In genomic region chrX:18208079-18208865, dm6 we compare ENCODE assay signal across 3 fruit fly cellular contexts.
TF ChIP-seq lines count a peak whose summit lies in the region.

No protein-coding gene starts in this region.

- TF ChIP-seq CTCF in whole organism, embryonic (GFP tag; optimal IDR thresholded peaks at IDR 0.05; lab: Kevin White, UChicago): no peak

TF ChIP-seq in whole organism, embryonic, 481 proteins besides CTCF, POLR2A, EP300 and RAD21 (continues in another document):
- no peak for TF ChIP-seq ttk (GFP tag; IDR thresholded peaks at IDR 0.05; lab: Robert Waterston, UW)
- TF ChIP-seq Mes4 (GFP tag; optimal IDR thresholded peaks at IDR 0.05; lab: Kevin White, UChicago): no peak
- TF ChIP-seq Mad (GFP tag; optimal IDR thresholded peaks at IDR 0.05; lab: Kevin White, UChicago): no peak
- no peak for TF ChIP-seq CG4328 (GFP tag; optimal IDR thresholded peaks at IDR 0.05; lab: Kevin White, UChicago)
- TF ChIP-seq CG10274 (GFP tag; optimal IDR thresholded peaks at IDR 0.05; lab: Kevin White, UChicago): no peak
- no peak for TF ChIP-seq sr (GFP tag; IDR thresholded peaks at IDR 0.05; lab: Robert Waterston, UW)
- no peak for TF ChIP-seq Hand (GFP tag; optimal IDR thresholded peaks at IDR 0.05; lab: Kevin White, UChicago)
- TF ChIP-seq CG4617 (GFP tag; optimal IDR thresholded peaks at IDR 0.05; lab: Kevin White, UChicago; ENCODE audit: borderline replicate concordance): no peak
- TF ChIP-seq CG1832 (GFP tag; optimal IDR thresholded peaks at IDR 0.05; lab: Kevin White, UChicago): peak; percentile 56
- no peak for TF ChIP-seq da (GFP tag; optimal IDR thresholded peaks at IDR 0.05; lab: Kevin White, UChicago)
- no peak for TF ChIP-seq caup (GFP tag; optimal IDR thresholded peaks at IDR 0.05; lab: Kevin White, UChicago; ENCODE audit: severe bottlenecking)
- TF ChIP-seq Poxn (GFP tag; IDR thresholded peaks at IDR 0.05; lab: Robert Waterston, UW): no peak
- TF ChIP-seq bowl (GFP tag; IDR thresholded peaks at IDR 0.05; lab: Robert Waterston, UW): no peak
- no peak for TF ChIP-seq Dip2 (GFP tag; IDR thresholded peaks at IDR 0.05; lab: Robert Waterston, UW)
- TF ChIP-seq nom (GFP tag; optimal IDR thresholded peaks at IDR 0.05; lab: Kevin White, UChicago): no peak
- no peak for TF ChIP-seq en (GFP tag; optimal IDR thresholded peaks at IDR 0.05; lab: Kevin White, UChicago)
- TF ChIP-seq D19B (GFP tag; optimal IDR thresholded peaks at IDR 0.05; lab: Kevin White, UChicago): peak; percentile 40
- no peak for TF ChIP-seq CG6272 (GFP tag; IDR thresholded peaks at IDR 0.05; lab: Robert Waterston, UW)
- no peak for TF ChIP-seq CG17802 (tag; optimal IDR thresholded peaks at IDR 0.05; lab: Kevin White, UChicago)
- no peak for TF ChIP-seq CG14441 (GFP tag; IDR thresholded peaks at IDR 0.05; lab: Robert Waterston, UW)
- no peak for TF ChIP-seq MBD-R2 (GFP tag; IDR thresholded peaks at IDR 0.05; lab: Robert Waterston, UW)
- TF ChIP-seq so (GFP tag; IDR thresholded peaks at IDR 0.05; lab: Robert Waterston, UW): no peak
- TF ChIP-seq CG11723 (GFP tag; optimal IDR thresholded peaks at IDR 0.05; lab: Kevin White, UChicago): no peak
- peak; percentile 62 for TF ChIP-seq CG9727 (GFP tag; optimal IDR thresholded peaks at IDR 0.05; lab: Kevin White, UChicago)
- no peak for TF ChIP-seq Bgb (GFP tag; IDR thresholded peaks at IDR 0.05; lab: Robert Waterston, UW; ENCODE audit: partially characterized antibody)
- TF ChIP-seq amos (GFP tag; IDR thresholded peaks at IDR 0.05; lab: Robert Waterston, UW; ENCODE audit: partially characterized antibody): no peak
- no peak for TF ChIP-seq ato (GFP tag; IDR thresholded peaks at IDR 0.05; lab: Robert Waterston, UW; ENCODE audit: partially characterized antibody)
- no peak for TF ChIP-seq CG7271 (tag; optimal IDR thresholded peaks at IDR 0.05; lab: Kevin White, UChicago)
- no peak for TF ChIP-seq CG9437 (GFP tag; optimal IDR thresholded peaks at IDR 0.05; lab: Kevin White, UChicago)
- TF ChIP-seq twi (tag; optimal IDR thresholded peaks at IDR 0.05; lab: Kevin White, UChicago): peak; percentile 95
- no peak for TF ChIP-seq jing (GFP tag; optimal IDR thresholded peaks at IDR 0.05; lab: Kevin White, UChicago)

TF ChIP-seq in whole organism, prepupa, 60 proteins besides CTCF, POLR2A, EP300 and RAD21:
- TF ChIP-seq ss (GFP tag; optimal IDR thresholded peaks at IDR 0.05; lab: Kevin White, UChicago) (peak in 1 of 2 experiments; percentile 6), svp (GFP tag; lab: Kevin White, UChicago) (peak; percentile 37), Ets21C (GFP tag; optimal IDR thresholded peaks at IDR 0.05; lab: Kevin White, UChicago) (no peak), vri (GFP tag; optimal IDR thresholded peaks at IDR 0.05; lab: Kevin White, UChicago) (no peak), salr (GFP tag; optimal IDR thresholded peaks at IDR 0.05; lab: Kevin White, UChicago) (peak in 1 of 2 experiments; percentile 4), cyc (GFP tag; optimal IDR thresholded peaks at IDR 0.05; lab: Kevin White, UChicago) (no peak), Eip93F (GFP tag; optimal IDR thresholded peaks at IDR 0.05; lab: Kevin White, UChicago) (no peak), Eip78C (GFP tag; lab: Kevin White, UChicago) (peak; percentile 57), CG8319 (GFP tag; optimal IDR thresholded peaks at IDR 0.05; lab: Kevin White, UChicago) (no peak), CG11902 (GFP tag; optimal IDR thresholded peaks at IDR 0.05; lab: Kevin White, UChicago) (no peak), CG4318 (GFP tag; optimal IDR thresholded peaks at IDR 0.05; lab: Kevin White, UChicago) (no peak), lz (GFP tag; optimal IDR thresholded peaks at IDR 0.05; lab: Kevin White, UChicago) (no peak), Eip75B (GFP tag; optimal IDR thresholded peaks at IDR 0.05; lab: Kevin White, UChicago) (no peak), CG7368 (GFP tag; optimal IDR thresholded peaks at IDR 0.05; lab: Kevin White, UChicago) (no peak), fd59A (GFP tag; optimal IDR thresholded peaks at IDR 0.05; lab: Kevin White, UChicago) (no peak), CG34406 (GFP tag; optimal IDR thresholded peaks at IDR 0.05; lab: Kevin White, UChicago) (no peak), CG10631 (GFP tag; optimal IDR thresholded peaks at IDR 0.05; lab: Kevin White, UChicago) (no peak), Hr38 (GFP tag; optimal IDR thresholded peaks at IDR 0.05; lab: Kevin White, UChicago) (no peak), CG32006 (GFP tag; optimal IDR thresholded peaks at IDR 0.05; lab: Kevin White, UChicago) (peak; percentile 17), CG1621 (tag; optimal IDR thresholded peaks at IDR 0.05; lab: Kevin White, UChicago) (no peak), CG3032 (tag; optimal IDR thresholded peaks at IDR 0.05; lab: Kevin White, UChicago) (peak; percentile 11), net (GFP tag; optimal IDR thresholded peaks at IDR 0.05; lab: Kevin White, UChicago) (no peak), CG9139 (GFP tag; optimal IDR thresholded peaks at IDR 0.05; lab: Kevin White, UChicago) (no peak)

TF ChIP-seq in whole organism, pupa, 21 proteins besides CTCF, POLR2A, EP300 and RAD21:
- TF ChIP-seq fd96Ca (GFP tag; IDR thresholded peaks at IDR 0.05; lab: Robert Waterston, UW) (no peak), Snoo (tag; optimal IDR thresholded peaks at IDR 0.05; lab: Kevin White, UChicago) (no peak), EcR (GFP tag; optimal IDR thresholded peaks at IDR 0.05; lab: Kevin White, UChicago) (no peak), CG14655 (GFP tag; optimal IDR thresholded peaks at IDR 0.05; lab: Kevin White, UChicago) (peak; percentile 34), gl (tag; optimal IDR thresholded peaks at IDR 0.05; lab: Kevin White, UChicago) (no peak), CG9948 (tag; optimal IDR thresholded peaks at IDR 0.05; lab: Kevin White, UChicago) (no peak), Pif1B (GFP tag; optimal IDR thresholded peaks at IDR 0.05; lab: Kevin White, UChicago) (no peak), CG8159 (tag; optimal IDR thresholded peaks at IDR 0.05; lab: Kevin White, UChicago) (peak; percentile 32), rn (GFP tag; IDR thresholded peaks at IDR 0.05; lab: Robert Waterston, UW) (no peak), CG10348 (GFP tag; IDR thresholded peaks at IDR 0.05; lab: Robert Waterston, UW) (no peak), CG17806 (tag; optimal IDR thresholded peaks at IDR 0.05; lab: Kevin White, UChicago) (no peak), CG4496 (GFP tag; IDR thresholded peaks at IDR 0.05; lab: Robert Waterston, UW) (no peak)

Comparison
In these comparisons a context has a peak if more than half of its experiments do, and no peak if none do; other contexts are left out.
1. Of the 7 proteins assayed by ChIP-seq in both whole organism, embryonic and whole organism, prepupa: peak only in whole organism, embryonic: Blimp-1; only in whole organism, prepupa: none; in both: none; in neither: 6.